Fruit fly (Drosophila melanogaster) whole organism, adult: ENCODE data around the gene Cpr72Eb.

Experiments
- CG7045 ChIP-seq: fragments of 200-800 bp; sonication (Bioruptor generic); optimal IDR thresholded peaks from 2 replicates; lab custom pipeline; 2017; ENCODE audit warnings: missing biosample characterization, mild to moderate bottlenecking, missing genetic modification characterization
- Crg-1 ChIP-seq: fragments of 200-800 bp; sonication (Bioruptor generic); optimal IDR thresholded peaks from 2 replicates; lab custom pipeline; 2016; ENCODE audit warnings: missing biosample characterization, missing genetic modification characterization
- bab1 ChIP-seq: fragments of 200-800 bp; sonication (Bioruptor generic); optimal IDR thresholded peaks from 3 replicates; lab custom pipeline; 2019; ENCODE audit warnings: missing biosample characterization, mild to moderate bottlenecking, missing genetic modification characterization, moderate library complexity
- ovo ChIP-seq: fragments of 200-800 bp; sonication (Bioruptor generic); optimal IDR thresholded peaks from 2 replicates; lab custom pipeline; 2016; ENCODE audit warnings: missing biosample characterization, missing genetic modification characterization
- pad ChIP-seq: fragments of 200-800 bp; sonication (Bioruptor generic); optimal IDR thresholded peaks from 3 replicates; lab custom pipeline; 2017; ENCODE audit warnings: missing biosample characterization, missing genetic modification characterization, mild to moderate bottlenecking, moderate library complexity, missing genetic modification reagents

- TF ChIP-seq pad (GFP tag; lab: Kevin White, UChicago), result no peak
- TF ChIP-seq CG7045, result no peak
- no peak for TF ChIP-seq bab1
- TF ChIP-seq Crg-1 (GFP tag; lab: Kevin White, UChicago), result no peak
- no peak for TF ChIP-seq ovo (GFP tag; lab: Kevin White, UChicago)
Observed at dm6 chr3L:16328207-16328891, 36.4 kb upstream of the Cpr72Eb start, which contains the start of gene CG13058.
